Fruit fly (Drosophila melanogaster) whole organism, embryonic: ENCODE measurements around the gene dpr9.
A peak's percentile ranks its signal among the peaks of the same experiment; 100 is the strongest.

ENCODE experiments used
- Asciz ChIP-seq: fragments of 200-800 bp; sonication (Bioruptor generic); optimal IDR thresholded peaks from 2 replicates; lab custom pipeline; 2017; ENCODE audit warnings: missing biosample characterization, mild to moderate bottlenecking, missing genetic modification characterization, missing genetic modification reagents
- Atf6 ChIP-seq: fragments of 200-800 bp; sonication (Bioruptor generic); IDR thresholded peaks from 2 replicates; pipeline ENCODE4 v1.3.6; 2022; ENCODE audit warnings: missing biosample characterization, missing genetic modification characterization
- Awh ChIP-seq: fragments of 200-800 bp; sonication (Bioruptor generic); IDR thresholded peaks from 2 replicates; pipeline ENCODE4, ENCODE4 v1.3.6; 2022; ENCODE audit warnings: missing biosample characterization, missing genetic modification characterization
- CG10431 ChIP-seq: fragments of 200-800 bp; sonication (Bioruptor generic); optimal IDR thresholded peaks from 3 replicates; lab custom pipeline; 2018; ENCODE audit warnings: missing biosample characterization, mild to moderate bottlenecking, missing genetic modification characterization
- CG10654 ChIP-seq: fragments of 200-800 bp; sonication (Bioruptor generic); optimal IDR thresholded peaks from 2 replicates; lab custom pipeline; 2016; ENCODE audit warnings: missing biosample characterization, missing genetic modification characterization
- CG12236 ChIP-seq: fragments of 200-800 bp; sonication (Bioruptor generic); optimal IDR thresholded peaks from 2 replicates; lab custom pipeline; 2016; ENCODE audit warnings: missing biosample characterization, missing genetic modification characterization
- CG12391 ChIP-seq: fragments of 200-800 bp; sonication (Bioruptor generic); optimal IDR thresholded peaks from 3 replicates; lab custom pipeline; 2018; ENCODE audit warnings: missing biosample characterization, mild to moderate bottlenecking, missing genetic modification characterization, moderate library complexity
- CG12744 ChIP-seq: fragments of 200-800 bp; sonication (Bioruptor generic); optimal IDR thresholded peaks from 2 replicates; lab custom pipeline; 2016; ENCODE audit warnings: missing biosample characterization, missing genetic modification characterization
- CG13296 ChIP-seq: fragments of 200-800 bp; sonication (Bioruptor generic); optimal IDR thresholded peaks from 3 replicates; lab custom pipeline; 2018; ENCODE audit warnings: missing biosample characterization, mild to moderate bottlenecking, missing genetic modification characterization
- CG17328 ChIP-seq: fragments of 200-800 bp; sonication (Bioruptor generic); IDR thresholded peaks from 2 replicates; pipeline ENCODE4 v1.3.6; 2022; ENCODE audit warnings: missing biosample characterization, missing genetic modification characterization
- CG17361 ChIP-seq: fragments of 200-800 bp; sonication (Bioruptor generic); IDR thresholded peaks from 3 replicates; pipeline ENCODE4 v1.3.6; 2022; ENCODE audit warnings: missing biosample characterization, missing genetic modification characterization
- CG17802 ChIP-seq: fragments of 200-800 bp; sonication (Bioruptor generic); optimal IDR thresholded peaks from 2 replicates; lab custom pipeline; 2018; ENCODE audit warnings: missing biosample characterization, mild to moderate bottlenecking, missing genetic modification characterization, moderate library complexity
- CG2712 ChIP-seq: fragments of 200-800 bp; optimal IDR thresholded peaks from 3 replicates; lab custom pipeline; 2019; ENCODE audit warnings: missing biosample characterization, mild to moderate bottlenecking, missing genetic modification characterization, moderate library complexity
- CG4360 ChIP-seq: fragments of 200-800 bp; sonication (Bioruptor generic); IDR thresholded peaks from 2 replicates; pipeline ENCODE4 v1.3.6; 2022; ENCODE audit warnings: missing biosample characterization, missing genetic modification characterization
- CG43689 ChIP-seq: fragments of 200-800 bp; sonication (Bioruptor generic); IDR thresholded peaks from 2 replicates; pipeline ENCODE4 v1.3.6; 2022; ENCODE audit warnings: missing biosample characterization, missing genetic modification characterization
- CG4424 ChIP-seq: fragments of 200-800 bp; sonication (Bioruptor generic); optimal IDR thresholded peaks from 3 replicates; lab custom pipeline; 2016; ENCODE audit warnings: missing biosample characterization, missing genetic modification characterization
- CG6175 ChIP-seq: fragments of 200-800 bp; sonication (Bioruptor generic); IDR thresholded peaks from 3 replicates; pipeline ENCODE4 v1.3.6; 2022; ENCODE audit warnings: missing biosample characterization, missing genetic modification characterization
- CG6654 ChIP-seq: fragments of 200-800 bp; sonication (Bioruptor generic); optimal IDR thresholded peaks from 2 replicates; lab custom pipeline; 2017; ENCODE audit warnings: missing biosample characterization, mild to moderate bottlenecking, missing genetic modification characterization
- CG7271 ChIP-seq: fragments of 200-800 bp; sonication (Bioruptor generic); optimal IDR thresholded peaks from 2 replicates; lab custom pipeline; 2018; ENCODE audit warnings: missing biosample characterization, mild to moderate bottlenecking, missing genetic modification characterization, moderate library complexity
- CG8765 ChIP-seq: fragments of 200-800 bp; sonication (Bioruptor generic); IDR thresholded peaks from 2 replicates; pipeline ENCODE4 v1.3.6; 2022; ENCODE audit warnings: missing biosample characterization, missing genetic modification characterization
- Dfd ChIP-seq, 2 experiments: fragments of >200 bp; optimal IDR thresholded peaks; 2 replicates each; lab custom pipeline; 2017; ENCODE audit warnings: missing biosample characterization in 2 of 2, missing genetic modification characterization in 2 of 2
- Doc3 ChIP-seq: fragments of 200-800 bp; sonication (Bioruptor generic); IDR thresholded peaks from 3 replicates; pipeline ENCODE4 v1.3.6; 2022; ENCODE audit warnings: missing biosample characterization, missing genetic modification characterization; ENCODE audit not compliant: partially characterized antibody
- Eip74EF ChIP-seq, 2 experiments: fragments of 200-800 bp in 1 of 2; fragments of >200 bp in 1 of 2; sonication (Bioruptor generic) in 1 of 2; optimal IDR thresholded peaks; 2 replicates each; lab custom pipeline; 2017 to 2019; ENCODE audit warnings: missing biosample characterization in 2 of 2, missing genetic modification characterization in 2 of 2, mild to moderate bottlenecking in 1 of 2, moderate library complexity in 1 of 2
- Fer2 ChIP-seq: fragments of 200-800 bp; sonication (Bioruptor generic); optimal IDR thresholded peaks from 2 replicates; lab custom pipeline; 2018; ENCODE audit warnings: missing biosample characterization, mild to moderate bottlenecking, missing genetic modification characterization, moderate library complexity
- Gug ChIP-seq: fragments of 200-800 bp; sonication (Bioruptor generic); IDR thresholded peaks from 4 replicates; pipeline ENCODE4 v1.3.6; 2022; ENCODE audit warnings: missing biosample characterization, missing genetic modification characterization
- H15 ChIP-seq: fragments of 200-800 bp; sonication (Bioruptor generic); IDR thresholded peaks from 3 replicates; pipeline ENCODE4 v1.3.6; 2022; ENCODE audit warnings: missing biosample characterization, missing genetic modification characterization
- H2.0 ChIP-seq: fragments of 200-800 bp; sonication (Bioruptor generic); IDR thresholded peaks from 2 replicates; pipeline ENCODE4 v1.3.6; 2022; ENCODE audit warnings: missing biosample characterization, missing genetic modification characterization
- Hmr ChIP-seq: fragments of 200-800 bp; sonication (Bioruptor generic); optimal IDR thresholded peaks from 3 replicates; lab custom pipeline; 2017; ENCODE audit warnings: mild to moderate bottlenecking, missing biosample characterization, missing genetic modification reagents, missing genetic modification characterization
- Nf-YC ChIP-seq: fragments of 200-800 bp; optimal IDR thresholded peaks from 3 replicates; lab custom pipeline; 2019; ENCODE audit warnings: missing biosample characterization, mild to moderate bottlenecking, missing genetic modification characterization, moderate library complexity
- NfI ChIP-seq: fragments of 200-800 bp; sonication (Bioruptor generic); optimal IDR thresholded peaks from 3 replicates; lab custom pipeline; 2018; ENCODE audit warnings: missing biosample characterization, mild to moderate bottlenecking, missing genetic modification characterization, moderate library complexity
- Optix ChIP-seq: fragments of 200-800 bp; sonication (Bioruptor generic); IDR thresholded peaks from 3 replicates; pipeline ENCODE4 v1.3.6; 2022; ENCODE audit warnings: missing biosample characterization, missing genetic modification characterization
- Ptx1 ChIP-seq: fragments of 200-800 bp; sonication (Bioruptor generic); IDR thresholded peaks from 2 replicates; pipeline ENCODE4 v1.3.6; 2022; ENCODE audit warnings: missing biosample characterization, missing genetic modification characterization
- Scr ChIP-seq: fragments of 200-800 bp; sonication (Bioruptor generic); IDR thresholded peaks from 2 replicates; pipeline ENCODE4 v1.3.6; 2022; ENCODE audit warnings: missing biosample characterization, missing genetic modification characterization; ENCODE audit not compliant: partially characterized antibody
- Usf ChIP-seq: fragments of 200-800 bp; sonication (Bioruptor generic); optimal IDR thresholded peaks from 2 replicates; lab custom pipeline; 2017; ENCODE audit warnings: missing genotype, missing biosample characterization, missing genetic modification characterization
- ase ChIP-seq: fragments of 200-800 bp; sonication (Bioruptor generic); IDR thresholded peaks from 3 replicates; pipeline ENCODE4 v1.3.6; 2022; ENCODE audit warnings: missing biosample characterization, missing genetic modification characterization
- cato ChIP-seq: fragments of 200-800 bp; sonication (Bioruptor generic); optimal IDR thresholded peaks from 2 replicates; lab custom pipeline; 2016; ENCODE audit warnings: missing biosample characterization, missing genetic modification characterization, borderline replicate concordance
- chif ChIP-seq, 2 experiments: fragments of 200-800 bp; sonication (Bioruptor generic); optimal IDR thresholded peaks; 3 replicates each; lab custom pipeline; 2016; ENCODE audit warnings: missing biosample characterization in 2 of 2, missing genetic modification characterization in 2 of 2
- crp ChIP-seq, 2 experiments: fragments of 200-800 bp; sonication (Bioruptor generic); optimal IDR thresholded peaks; 2 replicates in 1 of 2; 3 replicates in 1 of 2; lab custom pipeline; 2017; ENCODE audit warnings: missing biosample characterization in 2 of 2, missing genetic modification characterization in 2 of 2, mild to moderate bottlenecking in 1 of 2, moderate library complexity in 1 of 2
- cwo ChIP-seq: fragments of 200-800 bp; sonication (Bioruptor generic); optimal IDR thresholded peaks from 3 replicates; lab custom pipeline; 2017; ENCODE audit warnings: missing biosample characterization, missing genetic modification characterization, mild to moderate bottlenecking, moderate library complexity, missing genetic modification reagents
- ems ChIP-seq: fragments of 200-800 bp; sonication (Bioruptor generic); optimal IDR thresholded peaks from 3 replicates; lab custom pipeline; 2016; ENCODE audit warnings: missing biosample characterization, missing genetic modification characterization
- fd102C ChIP-seq: fragments of 200-800 bp; sonication (Bioruptor generic); optimal IDR thresholded peaks from 2 replicates; lab custom pipeline; 2018; ENCODE audit warnings: missing biosample characterization, mild to moderate bottlenecking, missing genetic modification characterization, moderate library complexity
- ham ChIP-seq: fragments of 200-800 bp; sonication (Bioruptor generic); IDR thresholded peaks from 2 replicates; pipeline ENCODE4 v1.3.6; 2022; ENCODE audit warnings: missing biosample characterization, missing genetic modification characterization
- otp ChIP-seq: fragments of 200-800 bp; sonication (Bioruptor generic); IDR thresholded peaks from 3 replicates; pipeline ENCODE4, ENCODE4 v1.3.6; 2022; ENCODE audit warnings: missing biosample characterization, missing genetic modification characterization
- scrt ChIP-seq: fragments of 200-800 bp; sonication (Bioruptor generic); optimal IDR thresholded peaks from 2 replicates; lab custom pipeline; 2018; ENCODE audit warnings: missing biosample characterization, mild to moderate bottlenecking, missing genetic modification characterization, moderate library complexity
- seq ChIP-seq: fragments of 200-800 bp; sonication (Bioruptor generic); IDR thresholded peaks from 2 replicates; pipeline ENCODE4 v1.3.6; 2022; ENCODE audit warnings: missing biosample characterization, missing genetic modification characterization
- sqz ChIP-seq: fragments of 200-800 bp; sonication (Bioruptor generic); optimal IDR thresholded peaks from 3 replicates; lab custom pipeline; 2018; ENCODE audit warnings: missing biosample characterization, mild to moderate bottlenecking, missing genetic modification characterization
- vfl ChIP-seq: fragments of 200-800 bp; sonication (Bioruptor generic); optimal IDR thresholded peaks from 2 replicates; lab custom pipeline; 2016; ENCODE audit warnings: missing biosample characterization, missing genetic modification characterization
- wdn ChIP-seq: fragments of 200-800 bp; sonication (Bioruptor generic); IDR thresholded peaks from 2 replicates; pipeline ENCODE4 v1.3.6; 2022; ENCODE audit warnings: missing biosample characterization, missing genetic modification characterization
- wor ChIP-seq: fragments of 200-800 bp; sonication (Bioruptor generic); IDR thresholded peaks from 2 replicates; pipeline ENCODE4 v1.3.6; 2022; ENCODE audit warnings: missing biosample characterization, missing genetic modification characterization
- yki ChIP-seq: fragments of >200 bp; optimal IDR thresholded peaks from 3 replicates; lab custom pipeline; 2018

The dpr9 gene

dm6 chr3R:15089250-15089921, 12.4 kb upstream of the dpr9 start (continued):
- TF ChIP-seq Optix (GFP tag; lab: Robert Waterston, UW): peak; percentile 26; the same call in 1 of the 3 replicates
- 0 out of 2 replicates have a peak, but pooled peaks have one; percentile 26 for TF ChIP-seq H2.0 (GFP tag; lab: Robert Waterston, UW)
- no peak for TF ChIP-seq vfl (GFP tag; lab: Kevin White, UChicago)
- TF ChIP-seq NfI (GFP tag; lab: Kevin White, UChicago): no peak
- 0 out of 2 replicates have a peak, but pooled peaks have one; percentile 8 for TF ChIP-seq CG4360 (GFP tag; lab: Robert Waterston, UW)
- TF ChIP-seq CG12391: no peak
- TF ChIP-seq CG6175 (GFP tag; lab: Robert Waterston, UW): no peak
- no peak for TF ChIP-seq crp (GFP tag; optimal IDR thresholded peaks at IDR 0.05; lab: Kevin White, UChicago)
- TF ChIP-seq CG2712 (tag; lab: Kevin White, UChicago): no peak
- TF ChIP-seq CG10431: peak; percentile 68
- TF ChIP-seq Gug (GFP tag; lab: Robert Waterston, UW): 0 out of 4 replicates have a peak, but pooled peaks have one; percentile 27
- no peak for TF ChIP-seq cwo
- TF ChIP-seq CG7271 (tag; lab: Kevin White, UChicago): no peak
- peak; percentile 13; the same call in 1 of the 3 replicates for TF ChIP-seq CG17361 (GFP tag; lab: Robert Waterston, UW)
- TF ChIP-seq cato (GFP tag; lab: Kevin White, UChicago): no peak
- no peak for TF ChIP-seq chif (GFP tag; optimal IDR thresholded peaks at IDR 0.05; lab: Kevin White, UChicago)
- no peak for TF ChIP-seq yki
- TF ChIP-seq CG13296: peak; percentile 79
- TF ChIP-seq CG12744: peak; percentile 38
- TF ChIP-seq wdn: no peak
- no peak for TF ChIP-seq CG43689 (GFP tag; lab: Robert Waterston, UW)
- no peak for TF ChIP-seq CG10654
- TF ChIP-seq ems (GFP tag; lab: Kevin White, UChicago): no peak
- TF ChIP-seq Asciz: peak; percentile 62
- TF ChIP-seq Awh (GFP tag; lab: Robert Waterston, UW): no peak
- TF ChIP-seq Scr (GFP tag; lab: Robert Waterston, UW): no peak
- TF ChIP-seq seq (GFP tag; lab: Robert Waterston, UW): peak; percentile 10; the same call in 1 of the 2 replicates
- TF ChIP-seq CG6654: no peak
- peak; percentile 20 for TF ChIP-seq Fer2 (tag; lab: Kevin White, UChicago)
- TF ChIP-seq CG8765 (GFP tag; lab: Robert Waterston, UW): no peak
- TF ChIP-seq fd102C: no peak
- TF ChIP-seq sqz (GFP tag; lab: Kevin White, UChicago): peak; percentile 38
- no peak for TF ChIP-seq ham (GFP tag; lab: Robert Waterston, UW)
- no peak for TF ChIP-seq Dfd (GFP tag; optimal IDR thresholded peaks at IDR 0.05; lab: Kevin White, UChicago)
- TF ChIP-seq Nf-YC: no peak
- no peak for TF ChIP-seq wor (GFP tag; lab: Robert Waterston, UW)
- TF ChIP-seq CG12236 (GFP tag; lab: Kevin White, UChicago): peak; percentile 14
- 0 out of 3 replicates have a peak, but pooled peaks have one; percentile 14 for TF ChIP-seq otp (GFP tag; lab: Robert Waterston, UW)
- TF ChIP-seq CG4424 (GFP tag; lab: Kevin White, UChicago): no peak
- TF ChIP-seq scrt (GFP tag; lab: Kevin White, UChicago): peak; percentile 31
- TF ChIP-seq CG17802: no peak
- no peak for TF ChIP-seq CG17328 (GFP tag; lab: Robert Waterston, UW)
- TF ChIP-seq Atf6: 0 out of 2 replicates have a peak, but pooled peaks have one; percentile 6
- no peak for TF ChIP-seq ase (GFP tag; lab: Robert Waterston, UW)
- no peak for TF ChIP-seq Usf (GFP tag; lab: Kevin White, UChicago)
- no peak for TF ChIP-seq Doc3 (GFP tag; lab: Robert Waterston, UW)
- TF ChIP-seq H15 (GFP tag; lab: Robert Waterston, UW): no peak
- no peak; the same call in 1 of the 2 replicates for TF ChIP-seq Ptx1 (GFP tag; lab: Robert Waterston, UW)
- peak in 1 of 2 experiments; percentile 54 for TF ChIP-seq Eip74EF (GFP tag; optimal IDR thresholded peaks at IDR 0.05; lab: Kevin White, UChicago)
- TF ChIP-seq Hmr (GFP tag; lab: Kevin White, UChicago): peak; percentile 57
